Worm (Caenorhabditis elegans) whole organism, young adult: ENCODE measurements around the gene F56D5.2.

Experiments
- C17E4.6 ChIP-seq: fragments of 200-800 bp; sonication (Bioruptor generic); IDR thresholded peaks from 2 replicates; pipeline ENCODE4 v1.3.6; 2022; ENCODE audit warnings: missing genetic modification reagents, missing genetic modification characterization, missing compliant biosample characterization
- D2030.7 ChIP-seq: fragments of 200-800 bp; sonication (Bioruptor generic); IDR thresholded peaks from 2 replicates; pipeline ENCODE4 v1.3.6; 2022; ENCODE audit warnings: missing genetic modification reagents, missing genetic modification characterization, missing compliant biosample characterization
- F37B4.10 ChIP-seq: fragments of 200-800 bp; sonication (Bioruptor generic); IDR thresholded peaks from 2 replicates; pipeline ENCODE4 v1.3.6; 2022; ENCODE audit warnings: missing genetic modification characterization, missing compliant biosample characterization
- K11D2.4 ChIP-seq: fragments of 200-800 bp; sonication (Bioruptor generic); IDR thresholded peaks from 2 replicates; pipeline ENCODE4 v1.3.6; 2022; ENCODE audit warnings: missing genetic modification reagents, missing genetic modification characterization, missing compliant biosample characterization
- K12H6.12 ChIP-seq: fragments of 200-800 bp; sonication (Bioruptor generic); optimal IDR thresholded peaks from 2 replicates; lab custom pipeline; 2018; ENCODE audit warnings: mild to moderate bottlenecking, missing genetic modification characterization, missing compliant biosample characterization
- T07F8.4 ChIP-seq: sonication (generic microtip); optimal IDR thresholded peaks from 2 replicates; lab custom pipeline; 2016; ENCODE audit warnings: mild to moderate bottlenecking, missing genetic modification characterization, moderate library complexity, missing compliant biosample characterization
- T26A5.8 ChIP-seq: sonication (generic microtip); optimal IDR thresholded peaks from 2 replicates; lab custom pipeline; 2016; ENCODE audit warnings: missing genetic modification characterization, missing compliant biosample characterization
- Y53G8AR.9 ChIP-seq: fragments of 200-800 bp; sonication (Bioruptor generic); conservative IDR thresholded peaks from 2 replicates; pipeline ENCODE4 v1.3.6; 2022; ENCODE audit warnings: missing genetic modification reagents, missing genetic modification characterization, missing compliant biosample characterization
- aptf-2 ChIP-seq: fragments of 200-800 bp; sonication (Bioruptor generic); conservative IDR thresholded peaks from 2 replicates; pipeline ENCODE4 v1.3.6; 2022; ENCODE audit warnings: missing genetic modification reagents, missing genetic modification characterization, missing compliant biosample characterization
- attf-5 ChIP-seq: fragments of 200-800 bp; sonication (Bioruptor generic); optimal IDR thresholded peaks from 2 replicates; lab custom pipeline; 2018; ENCODE audit warnings: mild to moderate bottlenecking, missing genetic modification characterization, missing compliant biosample characterization
- cebp-1 ChIP-seq, 2 experiments: fragments of 200-800 bp in 1 of 2; sonication (Bioruptor generic) in 1 of 2; sonication (generic microtip) in 1 of 2; IDR thresholded peaks in 1 of 2; optimal IDR thresholded peaks in 1 of 2; 2 replicates each; pipeline versions ENCODE4 v1.3.6 to Lab custom; 2017 to 2022; ENCODE audit warnings: missing compliant biosample characterization in 2 of 2, missing genetic modification characterization in 2 of 2, mild to moderate bottlenecking in 1 of 2, missing genetic modification reagents in 1 of 2, moderate library complexity in 1 of 2
- ceh-40 ChIP-seq: fragments of 200-800 bp; sonication (Bioruptor generic); IDR thresholded peaks from 2 replicates; pipeline ENCODE4 v1.3.6; 2022; ENCODE audit warnings: missing genetic modification characterization, missing compliant biosample characterization
- chd-7 ChIP-seq: sonication (generic microtip); optimal IDR thresholded peaks from 2 replicates; lab custom pipeline; 2016; ENCODE audit warnings: mild to moderate bottlenecking, missing genetic modification characterization, moderate library complexity, missing compliant biosample characterization
- die-1 ChIP-seq: sonication (generic microtip); optimal IDR thresholded peaks from 2 replicates; lab custom pipeline; 2016; ENCODE audit warnings: missing genotype, mild to moderate bottlenecking, missing genetic modification characterization, missing compliant biosample characterization
- dox-1 ChIP-seq: fragments of 200-800 bp; sonication (Bioruptor generic); IDR thresholded peaks from 2 replicates; pipeline ENCODE4 v1.3.6; 2022; ENCODE audit warnings: missing genetic modification reagents, missing genetic modification characterization, missing compliant biosample characterization
- dpff-1 ChIP-seq: sonication (generic microtip); optimal IDR thresholded peaks from 2 replicates; lab custom pipeline; 2017; ENCODE audit warnings: mild to moderate bottlenecking, missing genetic modification characterization, missing compliant biosample characterization
- dpl-1 ChIP-seq: fragments of 150-350 bp; optimal IDR thresholded peaks from 2 replicates; lab custom pipeline; 2014; ENCODE audit warnings: missing biosample characterization, missing genetic modification reagents, missing genetic modification characterization
- efl-1 ChIP-seq: fragments of 150-350 bp; optimal IDR thresholded peaks from 2 replicates; lab custom pipeline; 2014; ENCODE audit warnings: missing biosample characterization, missing genetic modification reagents, missing genetic modification characterization
- egl-18 ChIP-seq: fragments of 200-800 bp; sonication (Bioruptor generic); IDR thresholded peaks from 2 replicates; pipeline ENCODE4 v1.3.6; 2022; ENCODE audit warnings: missing genetic modification reagents, missing genetic modification characterization, missing compliant biosample characterization
- hlh-26 ChIP-seq: fragments of 200-800 bp; sonication (Bioruptor generic); conservative IDR thresholded peaks from 2 replicates; pipeline ENCODE4 v1.3.6; 2022; ENCODE audit warnings: missing genetic modification reagents, missing genetic modification characterization, missing compliant biosample characterization
- hmg-20 ChIP-seq: fragments of 200-800 bp; sonication (Bioruptor generic); IDR thresholded peaks from 2 replicates; pipeline ENCODE4 v1.3.6; 2022; ENCODE audit warnings: missing genetic modification reagents, missing genetic modification characterization, missing compliant biosample characterization
- let-607 ChIP-seq, 2 experiments: fragments of 200-800 bp in 1 of 2; sonication (Bioruptor generic) in 1 of 2; sonication (generic microtip) in 1 of 2; optimal IDR thresholded peaks; 2 replicates each; lab custom pipeline; 2016 to 2018; ENCODE audit warnings: mild to moderate bottlenecking in 2 of 2, missing compliant biosample characterization in 2 of 2, missing genetic modification characterization in 2 of 2, moderate library complexity in 2 of 2, missing genotype in 1 of 2
- lin-35 ChIP-seq, 3 experiments: fragments of 150-350 bp in 2 of 3; sonication (generic microtip) in 1 of 3; optimal IDR thresholded peaks; 2 replicates each; lab custom pipeline; 2014 to 2018; ENCODE audit warnings: missing biosample characterization in 3 of 3, missing genetic modification characterization in 3 of 3, missing genetic modification reagents in 3 of 3
- lin-40 ChIP-seq: sonication (generic microtip); optimal IDR thresholded peaks from 2 replicates; lab custom pipeline; 2016; ENCODE audit warnings: missing genetic modification characterization, mild to moderate bottlenecking, missing compliant biosample characterization, missing genotype, missing genetic modification reagents
- lin-54 ChIP-seq: fragments of 200-800 bp; sonication (Bioruptor generic); optimal IDR thresholded peaks from 2 replicates; lab custom pipeline; 2018; ENCODE audit warnings: mild to moderate bottlenecking, missing genetic modification characterization, missing compliant biosample characterization
- lsy-27 ChIP-seq: sonication (generic microtip); optimal IDR thresholded peaks from 2 replicates; lab custom pipeline; 2017; ENCODE audit warnings: missing genetic modification characterization, mild to moderate bottlenecking, missing compliant biosample characterization, antibody characterized with exemption, missing genotype, borderline replicate concordance; ENCODE audit not compliant: insufficient read depth
- madf-6 ChIP-seq: fragments of 200-800 bp; sonication (Bioruptor generic); IDR thresholded peaks from 2 replicates; pipeline ENCODE4 v1.3.6; 2022; ENCODE audit warnings: missing genetic modification reagents, missing genetic modification characterization, missing compliant biosample characterization
- mcd-1 ChIP-seq: fragments of 200-800 bp; sonication (Bioruptor generic); IDR thresholded peaks from 2 replicates; pipeline ENCODE4 v1.3.6; 2022; ENCODE audit warnings: missing genetic modification reagents, missing genetic modification characterization, missing compliant biosample characterization
- nhr-179 ChIP-seq: sonication (generic microtip); optimal IDR thresholded peaks from 2 replicates; lab custom pipeline; 2016; ENCODE audit warnings: mild to moderate bottlenecking, missing genetic modification characterization, missing compliant biosample characterization
- nhr-80 ChIP-seq: sonication (generic microtip); optimal IDR thresholded peaks from 2 replicates; lab custom pipeline; 2016; ENCODE audit warnings: missing genetic modification characterization, missing compliant biosample characterization
- repo-1 ChIP-seq: sonication (generic microtip); optimal IDR thresholded peaks from 2 replicates; lab custom pipeline; 2017; ENCODE audit warnings: mild to moderate bottlenecking, missing genetic modification characterization, missing compliant biosample characterization
- rpc-1 ChIP-seq, 2 experiments: fragments of 150-350 bp in 1 of 2; sonication (generic microtip) in 1 of 2; optimal IDR thresholded peaks; 2 replicates each; lab custom pipeline; 2014 to 2018; ENCODE audit warnings: missing biosample characterization in 1 of 2, missing genetic modification characterization in 1 of 2, missing genetic modification reagents in 1 of 2, missing genotype in 1 of 2
- sdz-38 ChIP-seq: sonication (generic microtip); optimal IDR thresholded peaks from 2 replicates; lab custom pipeline; 2016; ENCODE audit warnings: missing genotype, missing genetic modification characterization, missing compliant biosample characterization
- somi-1 ChIP-seq: fragments of 200-800 bp; sonication (Bioruptor generic); optimal IDR thresholded peaks from 2 replicates; lab custom pipeline; 2018; ENCODE audit warnings: mild to moderate bottlenecking, missing genetic modification characterization, missing compliant biosample characterization
- tbx-9 ChIP-seq: sonication (generic microtip); optimal IDR thresholded peaks from 2 replicates; lab custom pipeline; 2016; ENCODE audit warnings: borderline replicate concordance, missing genetic modification characterization, inconsistent platforms, missing compliant biosample characterization
- ztf-26 ChIP-seq: sonication (generic microtip); optimal IDR thresholded peaks from 2 replicates; lab custom pipeline; 2017; ENCODE audit warnings: missing genetic modification characterization, missing compliant biosample characterization
- ztf-28 ChIP-seq: fragments of 200-800 bp; sonication (Bioruptor generic); IDR thresholded peaks from 2 replicates; pipeline ENCODE4 v1.3.6; 2022; ENCODE audit warnings: missing genetic modification reagents, missing genetic modification characterization, missing compliant biosample characterization

The F56D5.2 gene

DNA sequence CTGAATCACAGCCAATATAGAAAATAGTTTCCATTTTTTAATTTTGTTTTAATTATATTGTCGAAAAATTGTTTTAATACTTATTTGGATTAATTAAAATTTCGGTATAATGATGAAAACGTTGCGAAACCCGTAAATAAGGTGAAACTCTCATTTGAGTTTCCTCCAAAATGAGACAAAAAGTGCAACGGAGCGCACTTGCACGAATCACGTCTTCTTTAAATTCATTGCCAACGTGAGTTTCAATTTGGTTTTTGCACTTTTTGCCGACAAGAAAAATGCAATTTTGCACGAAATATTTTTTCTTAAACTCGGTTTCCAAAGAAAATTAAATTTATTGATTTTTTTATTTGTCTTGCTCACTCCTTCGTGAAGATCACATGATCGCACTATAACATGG is 12.4 kb downstream of the F56D5.2 start, which contains the start of gene daf-15:
Gene daf-15 (plus strand): TSS at position 171 of the 400 bp plus-strand sequence.
- TF ChIP-seq efl-1 (GFP tag; lab: Kevin White, UChicago) (peak; percentile 74), dpl-1 (peak; percentile 52), attf-5 (peak; percentile 57), mcd-1 (GFP tag; lab: Robert Waterston, UW) (peak; percentile 94), nhr-179 (tag; lab: Kevin White, UChicago) (no peak), K12H6.12 (no peak), sdz-38 (tag; lab: Kevin White, UChicago) (no peak), cebp-1 (GFP tag; IDR thresholded peaks at IDR 0.05; lab: Robert Waterston, UW) (no peak), cebp-1 (tag; optimal IDR thresholded peaks at IDR 0.05; lab: Kevin White, UChicago) (peak; percentile 79), repo-1 (tag; lab: Kevin White, UChicago) (no peak), lin-35 (GFP tag; optimal IDR thresholded peaks at IDR 0.05; lab: Kevin White, UChicago) (peak in 2 of 3 experiments; percentile 39 to 78), lin-54 (GFP tag; lab: Kevin White, UChicago) (peak; percentile 80)

DNA sequence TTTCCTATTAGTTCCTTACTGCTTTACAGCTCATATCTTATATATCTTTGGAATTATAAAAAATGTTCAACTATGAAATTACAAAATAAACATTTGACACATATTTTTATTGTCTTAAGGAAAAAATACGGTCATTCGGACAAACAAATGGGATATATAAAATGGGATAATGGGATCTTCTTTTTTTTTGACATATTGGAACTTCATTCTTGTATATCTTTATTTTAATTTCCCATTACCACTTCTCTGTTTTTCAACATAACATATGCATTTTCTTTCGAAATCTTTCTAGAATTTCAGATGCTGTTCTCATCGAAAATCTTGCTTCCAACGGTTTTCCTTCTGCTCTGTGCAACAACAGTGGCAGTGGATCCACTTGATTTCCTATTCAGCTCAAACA is 13.6 kb downstream of the F56D5.2 start, which contains the start of gene C10C5.7:
Gene C10C5.7 (plus strand): TSS at position 301 of the 400 bp plus-strand sequence.
- TF ChIP-seq aptf-2 (GFP tag; lab: Robert Waterston, UW) (no peak), rpc-1 (optimal IDR thresholded peaks at IDR 0.05; lab: Kevin White, UChicago) (no peak), rpc-1 (tag; optimal IDR thresholded peaks at IDR 0.05; lab: Kevin White, UChicago) (no peak)

DNA sequence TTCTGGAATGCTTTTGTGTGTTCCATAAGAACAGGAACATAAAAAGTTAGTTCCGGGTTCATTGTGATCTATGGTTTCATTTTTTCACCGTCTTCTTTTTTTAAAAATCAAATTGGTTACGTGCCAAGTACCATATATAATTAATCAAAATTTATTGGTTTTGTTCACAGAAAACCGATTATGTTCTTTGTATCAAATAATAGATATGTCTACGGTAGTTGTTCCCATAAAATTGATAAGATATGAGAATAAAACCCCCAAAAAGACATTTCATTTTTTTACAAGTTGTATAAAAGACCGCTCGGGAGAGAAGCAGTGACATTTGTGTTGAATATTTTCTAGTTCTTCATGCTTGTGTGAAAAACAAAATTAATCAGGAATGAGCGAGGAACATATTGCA is 17.3 kb downstream of the F56D5.2 start, which contains the start of gene C10C5.5:
Gene C10C5.5 (plus strand): TSS at position 301 of the 400 bp plus-strand sequence.
- no peak for TF ChIP-seq D2030.7 (GFP tag; lab: Robert Waterston, UW)
- TF ChIP-seq tbx-9, result no peak
- TF ChIP-seq dox-1 (GFP tag; lab: Robert Waterston, UW), result no peak
- TF ChIP-seq attf-5, result no peak
- no peak for TF ChIP-seq C17E4.6 (GFP tag; lab: Robert Waterston, UW)
- TF ChIP-seq, all 124 proteins: peak for 0

DNA sequence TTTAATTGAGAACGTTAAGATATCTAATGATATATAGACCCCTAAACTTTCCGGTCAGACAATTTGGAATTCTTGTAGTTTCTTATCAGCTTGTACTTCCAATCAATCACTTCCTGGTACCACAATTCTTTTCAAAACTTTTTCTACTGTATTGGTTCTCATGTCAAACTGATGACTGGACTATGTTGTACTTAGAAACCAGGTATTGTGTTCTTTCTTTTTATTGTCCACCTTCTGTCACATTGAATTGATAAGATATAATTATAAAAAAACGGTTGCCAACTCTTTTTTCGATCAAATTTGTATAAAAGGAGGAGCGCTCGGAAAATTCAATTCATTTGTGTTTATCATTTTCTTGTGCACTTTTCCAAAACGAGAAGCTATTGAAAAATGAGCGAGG is 20.1 kb downstream of the F56D5.2 start, which contains the start of gene C10C5.4:
Gene C10C5.4 (plus strand): TSS at position 281 of the 400 bp plus-strand sequence.
- peak; percentile 76 for TF ChIP-seq nhr-80 (tag; lab: Kevin White, UChicago)
- no peak for TF ChIP-seq hmg-20 (GFP tag; lab: Robert Waterston, UW)
- peak in 1 of 2 experiments; percentile 6 for TF ChIP-seq let-607 (tag; optimal IDR thresholded peaks at IDR 0.05; lab: Kevin White, UChicago)

DNA sequence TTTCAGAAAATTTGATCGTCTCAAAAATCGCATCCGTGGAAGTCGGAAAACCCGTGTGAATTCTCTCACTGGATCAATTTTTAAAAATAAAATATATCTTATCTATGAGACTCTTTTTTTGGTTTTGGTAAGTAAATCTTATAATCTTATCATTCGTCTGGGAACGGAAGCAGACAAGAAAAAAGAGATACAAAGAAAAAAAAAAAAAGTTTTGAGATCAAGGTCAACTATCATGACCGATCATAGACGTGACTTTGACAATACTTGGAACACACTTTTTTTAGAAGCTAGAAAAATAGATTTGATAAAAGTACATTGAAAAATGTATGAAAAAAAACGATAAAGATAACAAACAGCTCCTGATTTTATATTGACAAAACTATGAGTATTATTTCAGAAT is 21.9 kb downstream of the F56D5.2 start:
- TF ChIP-seq ztf-28 (GFP tag; lab: Robert Waterston, UW), result no peak
- peak; percentile 63; the same call in 1 of the 2 replicates for TF ChIP-seq K11D2.4
- TF ChIP-seq somi-1 (GFP tag; lab: Kevin White, UChicago), result peak; percentile 10
- peak; percentile 56 for TF ChIP-seq ztf-26
- peak; percentile 30 for TF ChIP-seq lin-40

DNA sequence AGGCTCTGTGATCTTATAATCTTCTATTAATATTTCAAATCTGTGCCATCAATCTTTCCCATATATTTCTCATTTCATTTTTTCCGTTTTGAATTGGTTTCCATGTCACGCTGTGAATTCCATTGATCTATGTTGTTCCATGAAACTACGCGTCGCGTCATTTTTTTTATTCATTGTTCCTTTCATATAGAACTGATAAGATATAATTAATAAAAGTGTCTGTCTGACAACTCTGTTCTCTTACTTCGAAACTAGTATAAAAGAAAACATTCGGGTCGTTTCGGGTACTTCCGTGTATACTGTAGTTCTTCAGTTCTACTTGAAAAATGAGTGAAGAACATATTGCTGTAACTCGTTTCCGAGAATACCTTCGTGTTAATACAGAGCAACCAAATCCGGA is 23.9 kb downstream of the F56D5.2 start, which contains the start of gene C10C5.3:
Gene C10C5.3 (plus strand): TSS at position 301 of the 400 bp plus-strand sequence.
- TF ChIP-seq F37B4.10 (no peak), T26A5.8 (tag; lab: Kevin White, UChicago) (no peak), Y53G8AR.9 (no peak), madf-6 (no peak), T07F8.4 (tag; lab: Kevin White, UChicago) (no peak), die-1 (no peak), chd-7 (tag; lab: Kevin White, UChicago) (no peak), ceh-40 (GFP tag; lab: Robert Waterston, UW) (no peak), dpff-1 (tag; lab: Kevin White, UChicago) (no peak), egl-18 (no peak), hlh-26 (GFP tag; lab: Robert Waterston, UW) (no peak), lsy-27 (no peak)
